Worm (Caenorhabditis elegans): Measurements from ENCODE around the gene Y37E11B.7.

The Y37E11B.7 gene

ce11 chrIV:3599958-3600357 lies at the start of gene Y37E11B.7:
TSS of gene Y37E11B.7 (minus strand) at chrIV:3600164.
- TF ChIP-seq dmd-9 (GFP tag; IDR thresholded peaks at IDR 0.05) (no peak), lsy-2 (tag; optimal IDR thresholded peaks at IDR 0.05) (peak in 1 of 2 experiments; percentile 41)

- TF ChIP-seq nhr-42 (GFP tag; IDR thresholded peaks at IDR 0.05), result no peak
- TF ChIP-seq nhr-28 (tag; optimal IDR thresholded peaks at IDR 0.05), result peak; percentile 61
- no peak for TF ChIP-seq R02D3.7 (tag; optimal IDR thresholded peaks at IDR 0.05)
- TF ChIP-seq ceh-62 (tag; optimal IDR thresholded peaks at IDR 0.05), result no peak
- TF ChIP-seq nhr-76 (tag; optimal IDR thresholded peaks at IDR 0.05), result no peak
- TF ChIP-seq lsy-2 (tag; optimal IDR thresholded peaks at IDR 0.05), result peak in 1 of 2 experiments; percentile 23
- TF ChIP-seq tra-1 (GFP tag; IDR thresholded peaks at IDR 0.05), result no peak
- no peak for TF ChIP-seq zfp-2 (tag; optimal IDR thresholded peaks at IDR 0.05)
- no peak for TF ChIP-seq pqm-1 (tag; optimal IDR thresholded peaks at IDR 0.05)
- 0 out of 2 replicates have a peak, but pooled peaks have one; percentile 7 for TF ChIP-seq snpc-1.2 (GFP tag; IDR thresholded peaks at IDR 0.05)
- TF ChIP-seq spr-3 (GFP tag; optimal IDR thresholded peaks at IDR 0.05), result no peak
- no peak for TF ChIP-seq dmd-9 (GFP tag; IDR thresholded peaks at IDR 0.05)
- TF ChIP-seq nhr-10 (tag; optimal IDR thresholded peaks at IDR 0.05), result peak; percentile 49
- no peak for TF ChIP-seq ceh-44 (GFP tag; IDR thresholded peaks at IDR 0.05)
- no peak for TF ChIP-seq spr-1 (tag; optimal IDR thresholded peaks at IDR 0.05)
- TF ChIP-seq ceh-82 (tag; optimal IDR thresholded peaks at IDR 0.05), result no peak
- TF ChIP-seq php-3 (GFP tag; IDR thresholded peaks at IDR 0.05), result peak; percentile 39; the same call in 1 of the 2 replicates
- no peak for TF ChIP-seq F10B5.3 (tag; optimal IDR thresholded peaks at IDR 0.05)
- TF ChIP-seq ZK337.2 (GFP tag; IDR thresholded peaks at IDR 0.05), result 0 out of 2 replicates have a peak, but pooled peaks have one; percentile 12
- TF ChIP-seq lin-38 (GFP tag; IDR thresholded peaks at IDR 0.05), result no peak; the same call in 1 of the 2 replicates
- TF ChIP-seq F37D6.2 (tag; optimal IDR thresholded peaks at IDR 0.05), result no peak
- TF ChIP-seq mep-1 (tag; optimal IDR thresholded peaks at IDR 0.05), result peak; percentile 6
- no peak for TF ChIP-seq F49E8.2 (tag; optimal IDR thresholded peaks at IDR 0.05; ENCODE audit: borderline replicate concordance)
- no peak for TF ChIP-seq lin-15B (tag; optimal IDR thresholded peaks at IDR 0.05)
- TF ChIP-seq aly-2 (tag; optimal IDR thresholded peaks at IDR 0.05), result no peak
- TF ChIP-seq lir-3 (tag; optimal IDR thresholded peaks at IDR 0.05), result no peak
- no peak for TF ChIP-seq zip-2 (tag; optimal IDR thresholded peaks at IDR 0.05)
- TF ChIP-seq vab-7 (GFP tag; IDR thresholded peaks at IDR 0.05), result no peak
- TF ChIP-seq nhr-102 (tag; optimal IDR thresholded peaks at IDR 0.05), result peak; percentile 19
- no peak for TF ChIP-seq F26F4.8 (GFP tag; conservative IDR thresholded peaks at IDR 0.05)
- no peak for TF ChIP-seq ama-1 (optimal IDR thresholded peaks at IDR 0.05)
- TF ChIP-seq hmg-1.1 (GFP tag; IDR thresholded peaks at IDR 0.05), result no peak
- peak; percentile 50; the same call in 1 of the 2 replicates for TF ChIP-seq dmd-6 (GFP tag; IDR thresholded peaks at IDR 0.05)
- TF ChIP-seq ceh-20 (GFP tag; IDR thresholded peaks at IDR 0.05), result peak; percentile 48; the same call in 1 of the 2 replicates
- TF ChIP-seq daf-19 (GFP tag; conservative IDR thresholded peaks at IDR 0.05), result no peak
- TF ChIP-seq nhr-111 (GFP tag; optimal IDR thresholded peaks at IDR 0.05), result no peak
- peak; percentile 85 for TF ChIP-seq hlh-11 (tag; optimal IDR thresholded peaks at IDR 0.05)
- no peak for TF ChIP-seq Y75B8A.6 (GFP tag; IDR thresholded peaks at IDR 0.05)
- TF ChIP-seq dpl-1 (GFP tag; optimal IDR thresholded peaks at IDR 0.05), result peak; percentile 19
- TF ChIP-seq daf-8 (GFP tag; IDR thresholded peaks at IDR 0.05), result no peak
- no peak for TF ChIP-seq Y105C5A.15 (GFP tag; IDR thresholded peaks at IDR 0.05)
- no peak for TF ChIP-seq sdz-12 (GFP tag; optimal IDR thresholded peaks at IDR 0.05)
- TF ChIP-seq daf-16 (GFP tag; optimal IDR thresholded peaks at IDR 0.05), result no peak
- peak; percentile 91 for TF ChIP-seq daf-16 (tag; optimal IDR thresholded peaks at IDR 0.05)
- TF ChIP-seq ZK546.5 (tag; optimal IDR thresholded peaks at IDR 0.05), result no peak
- no peak for TF ChIP-seq pha-4 (GFP tag; IDR thresholded peaks at IDR 0.05)
- TF ChIP-seq pha-4 (tag; optimal IDR thresholded peaks at IDR 0.05), result no peak
- TF ChIP-seq hlh-30 (tag; optimal IDR thresholded peaks at IDR 0.05; ENCODE audit: insufficient read depth), result peak; percentile 61
- no peak for TF ChIP-seq attf-4 (tag; optimal IDR thresholded peaks at IDR 0.05)
Measured at ce11 chrIV:3648634-3649240, 48.8 kb upstream of the Y37E11B.7 start, which contains the start of gene CC8.2. TSS of gene CC8.2 (minus strand) at chrIV:3648684.
